Fruit fly (Drosophila melanogaster) whole organism, embryonic: Measurements from ENCODE around the gene CG18662.
A peak's percentile ranks its signal among the peaks of the same experiment; 100 is the strongest.

Experiments
- Abd-B ChIP-seq: fragments of 200-800 bp; sonication (Bioruptor generic); optimal IDR thresholded peaks from 2 replicates; lab custom pipeline; 2018; ENCODE audit warnings: missing biosample characterization, mild to moderate bottlenecking, missing genetic modification characterization, moderate library complexity
- CG10209 ChIP-seq: fragments of 200-800 bp; sonication (Bioruptor generic); optimal IDR thresholded peaks from 3 replicates; lab custom pipeline; 2017; ENCODE audit warnings: missing biosample characterization, mild to moderate bottlenecking, missing genetic modification characterization, missing genetic modification reagents
- CG10274 ChIP-seq: fragments of 200-800 bp; sonication (Bioruptor generic); optimal IDR thresholded peaks from 3 replicates; lab custom pipeline; 2017; ENCODE audit warnings: missing biosample characterization, mild to moderate bottlenecking, missing genetic modification characterization
- CG10959 ChIP-seq: fragments of 200-800 bp; sonication (Bioruptor generic); IDR thresholded peaks from 2 replicates; pipeline ENCODE4 v1.3.6; 2022; ENCODE audit warnings: missing biosample characterization, missing genetic modification characterization
- CG10979 ChIP-seq: fragments of 200-800 bp; sonication (Bioruptor generic); optimal IDR thresholded peaks from 2 replicates; lab custom pipeline; 2018; ENCODE audit warnings: missing biosample characterization, mild to moderate bottlenecking, missing genetic modification characterization, moderate library complexity
- CG14860 ChIP-seq: fragments of 200-800 bp; sonication (Bioruptor generic); IDR thresholded peaks from 3 replicates; pipeline ENCODE4 v1.3.6; 2022; ENCODE audit warnings: missing biosample characterization, missing genetic modification characterization; ENCODE audit not compliant: partially characterized antibody
- CG43689 ChIP-seq: fragments of 200-800 bp; sonication (Bioruptor generic); IDR thresholded peaks from 2 replicates; pipeline ENCODE4 v1.3.6; 2022; ENCODE audit warnings: missing biosample characterization, missing genetic modification characterization
- CG4730 ChIP-seq: fragments of 200-800 bp; sonication (Bioruptor generic); IDR thresholded peaks from 2 replicates; pipeline ENCODE4 v1.3.6; 2022; ENCODE audit warnings: missing biosample characterization, missing genetic modification characterization
- CG4820 ChIP-seq: fragments of 200-800 bp; sonication (Bioruptor generic); optimal IDR thresholded peaks from 3 replicates; lab custom pipeline; 2016; ENCODE audit warnings: missing biosample characterization, missing genetic modification characterization
- CG6683 ChIP-seq: fragments of 200-800 bp; sonication (Bioruptor generic); optimal IDR thresholded peaks from 2 replicates; lab custom pipeline; 2017; ENCODE audit warnings: missing biosample characterization, mild to moderate bottlenecking, missing genetic modification characterization, missing genetic modification reagents
- CG6689 ChIP-seq: fragments of 200-800 bp; sonication (Bioruptor generic); IDR thresholded peaks from 2 replicates; pipeline ENCODE4 v1.3.6; 2022; ENCODE audit warnings: missing biosample characterization, missing genetic modification characterization
- CG6854 ChIP-seq: fragments of 200-800 bp; sonication (Bioruptor generic); optimal IDR thresholded peaks from 3 replicates; lab custom pipeline; 2017; ENCODE audit warnings: missing biosample characterization, mild to moderate bottlenecking, missing genetic modification characterization
- CG7928 ChIP-seq: fragments of 200-800 bp; sonication (Bioruptor generic); optimal IDR thresholded peaks from 2 replicates; lab custom pipeline; 2017; ENCODE audit warnings: missing biosample characterization, mild to moderate bottlenecking, missing genetic modification characterization
- CG8359 ChIP-seq: fragments of 200-800 bp; sonication (Bioruptor generic); optimal IDR thresholded peaks from 2 replicates; lab custom pipeline; 2017; ENCODE audit warnings: missing biosample characterization, mild to moderate bottlenecking, missing genetic modification characterization, borderline replicate concordance
- CG9727 ChIP-seq: fragments of 200-800 bp; sonication (Bioruptor generic); optimal IDR thresholded peaks from 3 replicates; lab custom pipeline; 2017; ENCODE audit warnings: missing biosample characterization, mild to moderate bottlenecking, missing genetic modification characterization
- CG9817 ChIP-seq: fragments of 200-800 bp; sonication (Bioruptor generic); optimal IDR thresholded peaks from 2 replicates; lab custom pipeline; 2018; ENCODE audit warnings: missing biosample characterization, mild to moderate bottlenecking, missing genetic modification characterization, moderate library complexity
- CHES-1-like ChIP-seq: fragments of 200-800 bp; sonication (Bioruptor generic); optimal IDR thresholded peaks from 2 replicates; lab custom pipeline; 2016; ENCODE audit warnings: missing biosample characterization, missing genetic modification characterization
- Dll ChIP-seq: fragments of 200-800 bp; sonication (Bioruptor generic); IDR thresholded peaks from 4 replicates; pipeline ENCODE4 v1.3.6; 2022; ENCODE audit warnings: missing biosample characterization, missing genetic modification characterization; ENCODE audit not compliant: partially characterized antibody
- HLH4C ChIP-seq: fragments of 200-800 bp; sonication (Bioruptor generic); IDR thresholded peaks from 3 replicates; pipeline ENCODE4 v1.3.6; 2022; ENCODE audit warnings: missing biosample characterization, missing genetic modification characterization; ENCODE audit not compliant: partially characterized antibody
- HmgD ChIP-seq: fragments of 200-800 bp; sonication (Bioruptor generic); optimal IDR thresholded peaks from 3 replicates; lab custom pipeline; 2016; ENCODE audit warnings: missing biosample characterization, missing genetic modification characterization
- Opbp ChIP-seq: fragments of 200-800 bp; sonication (Bioruptor generic); IDR thresholded peaks from 3 replicates; pipeline ENCODE4 v1.3.6; 2022; ENCODE audit warnings: missing biosample characterization, missing genetic modification characterization; ENCODE audit not compliant: partially characterized antibody
- Optix ChIP-seq: fragments of 200-800 bp; sonication (Bioruptor generic); IDR thresholded peaks from 3 replicates; pipeline ENCODE4 v1.3.6; 2022; ENCODE audit warnings: missing biosample characterization, missing genetic modification characterization
- Rfx ChIP-seq: fragments of 200-800 bp; sonication (Bioruptor generic); IDR thresholded peaks from 2 replicates; pipeline ENCODE4 v1.3.6; 2022; ENCODE audit warnings: missing biosample characterization, missing genetic modification characterization
- Sox102F ChIP-seq: fragments of 200-800 bp; sonication (Bioruptor generic); optimal IDR thresholded peaks from 2 replicates; lab custom pipeline; 2018; ENCODE audit warnings: missing biosample characterization, mild to moderate bottlenecking, missing genetic modification characterization, moderate library complexity
- Stat92E ChIP-seq, 3 experiments: fragments of >200 bp in 2 of 3; fragments of 200-800 bp in 1 of 3; sonication (Bioruptor generic) in 1 of 3; optimal IDR thresholded peaks; 2 replicates each; lab custom pipeline; 2017 to 2019; ENCODE audit warnings: missing biosample characterization in 3 of 3, missing genetic modification characterization in 3 of 3, mild to moderate bottlenecking in 1 of 3, moderate library complexity in 1 of 3
- Tbp ChIP-seq: fragments of >200 bp; optimal IDR thresholded peaks from 2 replicates; lab custom pipeline; 2018; ENCODE audit warnings: missing biosample characterization, missing genetic modification characterization
- Usf ChIP-seq: fragments of 200-800 bp; sonication (Bioruptor generic); optimal IDR thresholded peaks from 2 replicates; lab custom pipeline; 2017; ENCODE audit warnings: missing genotype, missing biosample characterization, missing genetic modification characterization
- Xrp1 ChIP-seq: fragments of 200-800 bp; sonication (Bioruptor generic); IDR thresholded peaks from 2 replicates; pipeline ENCODE4 v1.3.6; 2022; ENCODE audit warnings: missing biosample characterization, missing genetic modification characterization
- az2 ChIP-seq: fragments of 200-800 bp; sonication (Bioruptor generic); optimal IDR thresholded peaks from 3 replicates; lab custom pipeline; 2016; ENCODE audit warnings: missing biosample characterization, missing genetic modification characterization
- bowl ChIP-seq: fragments of 200-800 bp; sonication (Bioruptor generic); IDR thresholded peaks from 2 replicates; pipeline ENCODE4 v1.3.6; 2022; ENCODE audit warnings: missing biosample characterization, missing genetic modification characterization
- cad ChIP-seq: fragments of >200 bp; optimal IDR thresholded peaks from 2 replicates; lab custom pipeline; 2017; ENCODE audit warnings: missing biosample characterization, missing genetic modification characterization
- crc ChIP-seq: fragments of 200-800 bp; sonication (Bioruptor generic); optimal IDR thresholded peaks from 2 replicates; lab custom pipeline; 2016; ENCODE audit warnings: missing biosample characterization, missing genetic modification characterization
- cwo ChIP-seq: fragments of 200-800 bp; sonication (Bioruptor generic); optimal IDR thresholded peaks from 3 replicates; lab custom pipeline; 2017; ENCODE audit warnings: missing biosample characterization, missing genetic modification characterization, mild to moderate bottlenecking, moderate library complexity, missing genetic modification reagents
- kah ChIP-seq: fragments of 200-800 bp; sonication (Bioruptor generic); optimal IDR thresholded peaks from 2 replicates; lab custom pipeline; 2018; ENCODE audit warnings: missing biosample characterization, mild to moderate bottlenecking, missing genetic modification characterization
- kni ChIP-seq: fragments of 200-800 bp; sonication (Bioruptor generic); optimal IDR thresholded peaks from 3 replicates; lab custom pipeline; 2017; ENCODE audit warnings: mild to moderate bottlenecking, missing biosample characterization, missing genetic modification reagents, missing genetic modification characterization
- lab ChIP-seq: fragments of 200-800 bp; sonication (Bioruptor generic); optimal IDR thresholded peaks from 3 replicates; lab custom pipeline; 2017; ENCODE audit warnings: missing biosample characterization, missing genetic modification characterization, mild to moderate bottlenecking, moderate library complexity, missing genetic modification reagents
- luna ChIP-seq: fragments of 200-800 bp; sonication (Bioruptor generic); optimal IDR thresholded peaks from 2 replicates; lab custom pipeline; 2016; ENCODE audit warnings: missing biosample characterization, missing genetic modification characterization
- oc ChIP-seq: fragments of 200-800 bp; sonication (Bioruptor generic); optimal IDR thresholded peaks from 2 replicates; lab custom pipeline; 2018; ENCODE audit warnings: missing biosample characterization, mild to moderate bottlenecking, missing genetic modification characterization, moderate library complexity
- onecut ChIP-seq: fragments of 200-800 bp; sonication (Bioruptor generic); IDR thresholded peaks from 2 replicates; pipeline ENCODE4 v1.3.6; 2022; ENCODE audit warnings: missing biosample characterization, missing genetic modification characterization
- p53 ChIP-seq: fragments of 200-800 bp; sonication (Bioruptor generic); optimal IDR thresholded peaks from 2 replicates; lab custom pipeline; 2016; ENCODE audit warnings: missing biosample characterization, missing genetic modification characterization
- pnt ChIP-seq: fragments of 200-800 bp; sonication (Bioruptor generic); optimal IDR thresholded peaks from 3 replicates; lab custom pipeline; 2016; ENCODE audit warnings: missing biosample characterization, missing genetic modification characterization
- psq ChIP-seq: fragments of 200-800 bp; sonication (Bioruptor generic); optimal IDR thresholded peaks from 2 replicates; lab custom pipeline; 2017; ENCODE audit warnings: missing biosample characterization, missing genetic modification characterization
- pum ChIP-seq: fragments of 200-800 bp; sonication (Bioruptor generic); optimal IDR thresholded peaks from 2 replicates; lab custom pipeline; 2016; ENCODE audit warnings: missing biosample characterization, missing genetic modification characterization
- sc ChIP-seq, 3 experiments: fragments of >200 bp in 2 of 3; fragments of 200-800 bp in 1 of 3; sonication (Bioruptor generic) in 1 of 3; optimal IDR thresholded peaks; 2 replicates in 2 of 3; 3 replicates in 1 of 3; lab custom pipeline; 2017; ENCODE audit warnings: mild to moderate bottlenecking in 1 of 3, missing biosample characterization in 1 of 3, missing genetic modification characterization in 1 of 3, missing genetic modification reagents in 1 of 3
- sens ChIP-seq: fragments of 200-800 bp; sonication (Bioruptor generic); peaks from one replicate; lab custom pipeline; 2016; ENCODE audit warnings: missing biosample characterization, missing genetic modification characterization
- sisA ChIP-seq: fragments of 200-800 bp; sonication (Bioruptor generic); IDR thresholded peaks from 2 replicates; pipeline ENCODE4 v1.3.6; 2022; ENCODE audit warnings: missing biosample characterization, missing genetic modification characterization
- stwl ChIP-seq: fragments of 200-800 bp; sonication (Bioruptor generic); optimal IDR thresholded peaks from 3 replicates; lab custom pipeline; 2018; ENCODE audit warnings: missing biosample characterization, mild to moderate bottlenecking, missing genetic modification characterization, moderate library complexity
- tna ChIP-seq: fragments of 200-800 bp; sonication (Bioruptor generic); IDR thresholded peaks from 2 replicates; pipeline ENCODE4 v1.3.6; 2022; ENCODE audit warnings: missing biosample characterization, missing genetic modification characterization; ENCODE audit not compliant: partially characterized antibody
- ttk ChIP-seq: fragments of 200-800 bp; sonication (Bioruptor generic); IDR thresholded peaks from 2 replicates; pipeline ENCODE4 v2.1.2; 2022; ENCODE audit warnings: missing biosample characterization, missing genetic modification characterization

The CG18662 gene

DNA sequence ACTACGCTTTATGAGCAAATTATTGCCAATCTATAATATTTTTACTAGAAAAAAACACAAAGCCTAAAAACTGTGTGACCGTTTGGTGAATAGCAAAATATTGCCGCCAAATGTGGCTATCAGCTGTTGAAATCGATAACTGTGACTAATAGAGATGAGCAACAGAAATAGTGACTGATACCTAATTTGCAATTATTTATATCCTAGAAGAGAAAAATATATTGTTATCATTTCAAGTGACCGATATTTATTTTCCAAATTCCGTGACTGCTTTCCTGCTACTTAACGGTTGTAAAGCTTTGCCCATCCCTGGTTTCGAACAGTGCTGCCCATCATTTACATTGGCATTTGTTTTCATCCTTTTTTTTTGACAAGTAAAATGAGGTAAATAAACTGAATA, 16.8 kb downstream of the CG18662 start, which contains the start of the genes alien and CG18661 (continued):
- TF ChIP-seq Opbp (peak; percentile 28; the same call in 1 of the 3 replicates), crc (GFP tag; lab: Kevin White, UChicago) (peak; percentile 89), HLH4C (GFP tag; lab: Robert Waterston, UW) (peak; percentile 34; the same call in 1 of the 3 replicates), CG6683 (GFP tag; lab: Kevin White, UChicago) (no peak), CG9817 (tag; lab: Kevin White, UChicago) (peak; percentile 85), onecut (GFP tag; lab: Robert Waterston, UW) (peak; percentile 89), CG10209 (GFP tag; lab: Kevin White, UChicago) (peak; percentile 83), ttk (GFP tag; lab: Robert Waterston, UW) (peak; percentile 88), oc (tag; lab: Kevin White, UChicago) (peak; percentile 44), stwl (tag; lab: Kevin White, UChicago) (peak; percentile 98), CG14860 (GFP tag; lab: Robert Waterston, UW) (peak; percentile 43; the same call in 1 of the 3 replicates), cad (no peak), sc (optimal IDR thresholded peaks at IDR 0.05; lab: Kevin White, UChicago) (no peak), sc (GFP tag; optimal IDR thresholded peaks at IDR 0.05; lab: Kevin White, UChicago) (no peak), Usf (GFP tag; lab: Kevin White, UChicago) (peak; percentile 68), Stat92E (GFP tag; optimal IDR thresholded peaks at IDR 0.05; lab: Kevin White, UChicago) (peak in 1 of 3 experiments; percentile 40), CG6854 (GFP tag; lab: Kevin White, UChicago) (no peak), CHES-1-like (GFP tag; lab: Kevin White, UChicago) (peak; percentile 85), CG10959 (GFP tag; lab: Robert Waterston, UW) (peak; percentile 88), luna (GFP tag; lab: Kevin White, UChicago) (peak; percentile 94), CG6689 (GFP tag; lab: Robert Waterston, UW) (peak; percentile 76), az2 (GFP tag; lab: Kevin White, UChicago) (peak; percentile 65), Sox102F (GFP tag; lab: Kevin White, UChicago) (peak; percentile 94), pnt (GFP tag; lab: Kevin White, UChicago) (peak; percentile 97), lab (GFP tag; lab: Kevin White, UChicago) (peak; percentile 72), cwo (GFP tag; lab: Kevin White, UChicago) (peak; percentile 11), CG10979 (tag; lab: Kevin White, UChicago) (peak; percentile 79), Rfx (GFP tag; lab: Robert Waterston, UW) (peak; percentile 96), Tbp (GFP tag; lab: Kevin White, UChicago) (no peak), Xrp1 (GFP tag; lab: Robert Waterston, UW) (peak; percentile 85), CG7928 (GFP tag; lab: Kevin White, UChicago) (peak; percentile 91), CG4820 (GFP tag; lab: Kevin White, UChicago) (peak; percentile 58), CG9727 (peak; percentile 58), Dll (peak; percentile 70), bowl (GFP tag; lab: Robert Waterston, UW) (peak; percentile 92), tna (GFP tag; lab: Robert Waterston, UW) (no peak), sisA (GFP tag; lab: Robert Waterston, UW) (peak; percentile 99), Abd-B (GFP tag; lab: Kevin White, UChicago) (peak; percentile 96), HmgD (peak; percentile 94), pum (peak; percentile 95), sens (GFP tag; lab: Kevin White, UChicago) (peak; percentile 98), kah (GFP tag; lab: Kevin White, UChicago) (no peak), Optix (GFP tag; lab: Robert Waterston, UW) (peak; percentile 95), kni (GFP tag; lab: Kevin White, UChicago) (no peak), CG10274 (no peak), psq (peak; percentile 74), CG4730 (GFP tag; lab: Robert Waterston, UW) (peak; percentile 83), CG8359 (no peak), CG43689 (GFP tag; lab: Robert Waterston, UW) (peak; percentile 55; the same call in 1 of the 2 replicates), p53 (GFP tag; lab: Kevin White, UChicago) (peak; percentile 91)
